Worm (Caenorhabditis elegans) whole organism, mixed stage, embryonic: ENCODE results near the gene sre-41.

Experiments used
- M03D4.4 ChIP-seq: sonication (generic microtip); optimal IDR thresholded peaks from 2 replicates; lab custom pipeline; 2017; ENCODE audit warnings: mild to moderate bottlenecking, missing genetic modification characterization, missing compliant biosample characterization
- bed-3 ChIP-seq: fragments of 200-800 bp; sonication (Bioruptor generic); optimal IDR thresholded peaks from 3 replicates; lab custom pipeline; 2018; ENCODE audit warnings: mild to moderate bottlenecking, missing genetic modification characterization, moderate library complexity, missing compliant biosample characterization
- blmp-1 ChIP-seq: fragments of 150-350 bp; optimal IDR thresholded peaks from 2 replicates; lab custom pipeline; 2014; ENCODE audit warnings: missing biosample characterization, missing genetic modification characterization
- ceh-39 ChIP-seq: fragments of 150-350 bp; optimal IDR thresholded peaks from 2 replicates; lab custom pipeline; 2014; ENCODE audit warnings: missing biosample characterization, missing genetic modification characterization
- ceh-43 ChIP-seq: fragments of 200-800 bp; sonication (Bioruptor generic); optimal IDR thresholded peaks from 2 replicates; lab custom pipeline; 2018; ENCODE audit warnings: mild to moderate bottlenecking, missing genetic modification characterization, moderate library complexity, missing compliant biosample characterization
- ceh-83 ChIP-seq: fragments of 200-800 bp; sonication (Bioruptor generic); optimal IDR thresholded peaks from 2 replicates; lab custom pipeline; 2018; ENCODE audit warnings: mild to moderate bottlenecking, missing genetic modification characterization, missing compliant biosample characterization
- ces-1 ChIP-seq: fragments of 150-350 bp; optimal IDR thresholded peaks from 2 replicates; lab custom pipeline; 2014; ENCODE audit warnings: missing biosample characterization, missing genetic modification reagents, missing genetic modification characterization
- cnd-1 ChIP-seq: fragments of 200-800 bp; sonication (Bioruptor generic); optimal IDR thresholded peaks from 2 replicates; lab custom pipeline; 2018; ENCODE audit warnings: mild to moderate bottlenecking, missing genetic modification characterization, missing compliant biosample characterization
- drap-1 ChIP-seq: fragments of 200-800 bp; sonication (Bioruptor generic); optimal IDR thresholded peaks from 3 replicates; lab custom pipeline; 2018; ENCODE audit warnings: mild to moderate bottlenecking, missing genetic modification characterization, missing compliant biosample characterization
- elt-3 ChIP-seq: fragments of 150-350 bp; optimal IDR thresholded peaks from 2 replicates; lab custom pipeline; 2014; ENCODE audit warnings: missing biosample characterization, missing genetic modification characterization
- flh-1 ChIP-seq: fragments of 200-800 bp; sonication (Bioruptor generic); optimal IDR thresholded peaks from 2 replicates; lab custom pipeline; 2018; ENCODE audit warnings: mild to moderate bottlenecking, missing genetic modification characterization, moderate library complexity, missing compliant biosample characterization
- hlh-1 ChIP-seq: fragments of 150-350 bp; optimal IDR thresholded peaks from 2 replicates; lab custom pipeline; 2014; ENCODE audit warnings: missing biosample characterization, missing genetic modification reagents, missing genetic modification characterization
- lin-13 ChIP-seq: fragments of 150-350 bp; optimal IDR thresholded peaks from 2 replicates; lab custom pipeline; 2014; ENCODE audit warnings: missing biosample characterization, missing genetic modification characterization
- lin-32 ChIP-seq: fragments of 200-800 bp; sonication (Bioruptor generic); optimal IDR thresholded peaks from 2 replicates; lab custom pipeline; 2018; ENCODE audit warnings: mild to moderate bottlenecking, missing genetic modification characterization, missing compliant biosample characterization
- lsy-2 ChIP-seq: fragments of 150-350 bp; optimal IDR thresholded peaks from 2 replicates; lab custom pipeline; 2014; ENCODE audit warnings: missing biosample characterization, missing genetic modification characterization
- mep-1 ChIP-seq: fragments of 150-350 bp; optimal IDR thresholded peaks from 2 replicates; lab custom pipeline; 2017; ENCODE audit warnings: missing biosample characterization, missing genetic modification reagents, missing genetic modification characterization, inconsistent platforms
- mls-2 ChIP-seq: sonication (generic microtip); optimal IDR thresholded peaks from 2 replicates; lab custom pipeline; 2016; ENCODE audit warnings: mild to moderate bottlenecking, missing genetic modification characterization, moderate library complexity, missing compliant biosample characterization
- nhr-12 ChIP-seq: fragments of 150-350 bp; optimal IDR thresholded peaks from 2 replicates; lab custom pipeline; 2014; ENCODE audit warnings: missing biosample characterization, missing genetic modification characterization
- nhr-2 ChIP-seq: fragments of 150-350 bp; optimal IDR thresholded peaks from 2 replicates; lab custom pipeline; 2014; ENCODE audit warnings: missing biosample characterization, missing genetic modification characterization
- nhr-237 ChIP-seq: fragments of 150-350 bp; optimal IDR thresholded peaks from 2 replicates; lab custom pipeline; 2014; ENCODE audit warnings: missing biosample characterization, missing genetic modification characterization
- nhr-28 ChIP-seq: fragments of 150-350 bp; optimal IDR thresholded peaks from 2 replicates; lab custom pipeline; 2014; ENCODE audit warnings: missing biosample characterization, missing genetic modification characterization
- pha-4 ChIP-seq: fragments of 150-350 bp; optimal IDR thresholded peaks from 2 replicates; lab custom pipeline; 2018; ENCODE audit warnings: missing biosample characterization, missing genetic modification reagents, missing genetic modification characterization
- sem-2 ChIP-seq: fragments of 200-800 bp; sonication (Bioruptor generic); optimal IDR thresholded peaks from 2 replicates; lab custom pipeline; 2018; ENCODE audit warnings: mild to moderate bottlenecking, missing genetic modification characterization, missing compliant biosample characterization
- snpc-4 ChIP-seq: fragments of 150-350 bp; optimal IDR thresholded peaks from 2 replicates; lab custom pipeline; 2014; ENCODE audit warnings: missing biosample characterization, missing genetic modification characterization
- sptf-1 ChIP-seq: sonication (generic microtip); optimal IDR thresholded peaks from 2 replicates; lab custom pipeline; 2017; ENCODE audit warnings: mild to moderate bottlenecking, missing genetic modification characterization, moderate library complexity, missing compliant biosample characterization
- tbx-8 ChIP-seq: fragments of 200-800 bp; sonication (Bioruptor generic); optimal IDR thresholded peaks from 2 replicates; lab custom pipeline; 2018; ENCODE audit warnings: mild to moderate bottlenecking, missing genetic modification characterization, moderate library complexity, missing compliant biosample characterization
- unc-120 ChIP-seq: sonication (generic microtip); optimal IDR thresholded peaks from 2 replicates; lab custom pipeline; 2017; ENCODE audit warnings: missing genetic modification characterization, missing compliant biosample characterization; ENCODE audit not compliant: poor library complexity, severe bottlenecking
- unc-39 ChIP-seq: fragments of 150-350 bp; optimal IDR thresholded peaks from 2 replicates; lab custom pipeline; 2014; ENCODE audit warnings: missing biosample characterization, missing genetic modification characterization
- unc-62 ChIP-seq: fragments of 150-350 bp; optimal IDR thresholded peaks from 2 replicates; lab custom pipeline; 2014; ENCODE audit warnings: missing biosample characterization, missing genetic modification reagents, missing genetic modification characterization
- zip-8 ChIP-seq: fragments of 150-350 bp; optimal IDR thresholded peaks from 2 replicates; lab custom pipeline; 2014; ENCODE audit warnings: missing biosample characterization, missing genetic modification characterization
- ztf-11 ChIP-seq: fragments of 150-350 bp; optimal IDR thresholded peaks from 2 replicates; lab custom pipeline; 2014; ENCODE audit warnings: missing biosample characterization, missing genetic modification characterization

The sre-41 gene

DNA sequence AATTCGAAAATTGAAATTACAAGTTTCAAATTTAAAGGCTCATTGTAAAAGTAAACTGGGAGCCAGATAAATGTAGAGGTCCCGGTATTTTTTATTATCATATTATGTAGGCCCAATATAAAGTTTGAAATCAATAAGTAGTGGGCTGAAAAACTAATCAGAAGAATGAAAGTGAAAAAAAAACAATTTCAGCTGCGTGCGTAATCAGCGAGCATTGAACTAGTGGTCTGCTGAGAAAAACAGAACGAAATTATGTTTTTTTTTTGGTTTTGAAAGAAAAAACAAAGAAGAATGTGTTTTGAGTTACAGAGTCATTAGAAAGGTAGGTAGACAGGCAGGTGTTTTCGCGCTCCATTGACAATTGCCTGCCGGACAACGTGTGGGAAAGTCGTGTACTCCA, 20.6 kb downstream of the sre-41 start, which contains the start of gene sre-31:
sre-31 (minus strand) TSS at position 101 of the 400 bp plus-strand sequence.
- TF ChIP-seq zip-8 (tag; lab: Kevin White, UChicago) (no peak), pha-4 (tag; lab: Kevin White, UChicago) (no peak), lin-13 (tag; lab: Kevin White, UChicago) (no peak), flh-1 (GFP tag; lab: Kevin White, UChicago) (no peak), unc-120 (tag; lab: Kevin White, UChicago) (no peak), sptf-1 (no peak), ces-1 (GFP tag; lab: Kevin White, UChicago) (no peak), ceh-83 (GFP tag; lab: Kevin White, UChicago) (no peak), unc-39 (no peak), nhr-237 (tag; lab: Kevin White, UChicago) (no peak)

ce11 chrII:12410107-12410506, 22.0 kb downstream of the sre-41 start, which contains the start of gene F57G9.3:
Gene F57G9.3 (minus strand): TSS chrII:12410207.
- no peak for TF ChIP-seq drap-1
- TF ChIP-seq sptf-1 = no peak
- TF ChIP-seq unc-62 (GFP tag; lab: Kevin White, UChicago) = no peak

- TF ChIP-seq unc-62 (GFP tag; lab: Kevin White, UChicago) (no peak), ces-1 (GFP tag; lab: Kevin White, UChicago) (no peak), hlh-1 (no peak)
- TF ChIP-seq, all 35 proteins: peak for 0
Measured at ce11 chrII:12412417-12412816, 24.3 kb downstream of the sre-41 start, which contains the start of gene Y57A10C.1. Gene Y57A10C.1 (minus strand): TSS chrII:12412517.

ce11 chrII:12414805-12415204, 26.7 kb downstream of the sre-41 start, which contains the start of gene Y57A10C.11:
Gene Y57A10C.11 (minus strand): TSS chrII:12414905.
- no peak for TF ChIP-seq nhr-12 (tag; lab: Kevin White, UChicago)
- no peak for TF ChIP-seq hlh-1
- TF ChIP-seq snpc-4 (tag; lab: Kevin White, UChicago) = no peak
- no peak for TF ChIP-seq lsy-2
- TF ChIP-seq mls-2 = no peak
- TF ChIP-seq M03D4.4 (tag; lab: Kevin White, UChicago) = no peak
- no peak for TF ChIP-seq nhr-28 (tag; lab: Kevin White, UChicago)
- TF ChIP-seq tbx-8 (GFP tag; lab: Kevin White, UChicago) = no peak
- TF ChIP-seq elt-3 (tag; lab: Kevin White, UChicago) = no peak
- no peak for TF ChIP-seq drap-1

ce11 chrII:12417514-12417913, 29.4 kb downstream of the sre-41 start, which contains the start of gene sre-27:
Gene sre-27 (minus strand): TSS chrII:12417614.
- TF ChIP-seq lin-13 (tag; lab: Kevin White, UChicago) (no peak), unc-62 (GFP tag; lab: Kevin White, UChicago) (no peak), M03D4.4 (tag; lab: Kevin White, UChicago) (no peak), nhr-28 (tag; lab: Kevin White, UChicago) (no peak), blmp-1 (tag; lab: Kevin White, UChicago) (no peak), bed-3 (GFP tag; lab: Kevin White, UChicago) (no peak), mep-1 (tag; lab: Kevin White, UChicago) (no peak), mls-2 (no peak), lsy-2 (no peak), nhr-12 (tag; lab: Kevin White, UChicago) (no peak), unc-120 (tag; lab: Kevin White, UChicago) (no peak), sem-2 (no peak), ces-1 (GFP tag; lab: Kevin White, UChicago) (no peak), ceh-39 (tag; lab: Kevin White, UChicago) (no peak), nhr-2 (no peak), ceh-43 (GFP tag; lab: Kevin White, UChicago) (no peak)

DNA sequence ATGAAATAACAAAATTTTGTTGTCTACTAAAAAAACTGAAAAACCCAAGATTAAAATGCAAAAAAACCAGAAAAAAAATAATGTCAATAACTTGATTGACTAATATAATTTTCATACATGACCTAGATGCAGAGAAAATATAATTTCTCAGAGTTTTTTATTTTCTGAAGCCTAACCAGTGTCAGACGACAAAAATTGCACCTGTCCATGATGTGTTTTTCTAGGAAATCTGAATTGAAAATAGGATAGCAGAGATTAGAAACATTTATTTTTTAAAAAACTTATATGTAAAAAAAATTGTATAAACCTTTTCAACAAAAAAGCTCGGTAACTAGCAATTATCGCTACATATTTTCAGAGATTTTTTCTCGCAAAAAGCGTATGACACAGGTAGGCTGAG, 29.9 kb downstream of the sre-41 start:
- TF ChIP-seq cnd-1 (no peak), zip-8 (tag; lab: Kevin White, UChicago) (no peak), flh-1 (GFP tag; lab: Kevin White, UChicago) (no peak), lin-32 (GFP tag; lab: Kevin White, UChicago) (no peak), unc-62 (GFP tag; lab: Kevin White, UChicago) (no peak), M03D4.4 (tag; lab: Kevin White, UChicago) (no peak), ceh-83 (GFP tag; lab: Kevin White, UChicago) (no peak), unc-120 (tag; lab: Kevin White, UChicago) (no peak), ztf-11 (tag; lab: Kevin White, UChicago) (no peak), nhr-12 (tag; lab: Kevin White, UChicago) (no peak), unc-39 (no peak), hlh-1 (no peak)
- TF ChIP-seq, all 35 proteins: peak for 0
